Worm (Caenorhabditis elegans) whole organism, L1 larva: ENCODE measurements around the gene dmsr-8.

Source experiments
- C16A3.4 ChIP-seq: fragments of 150-350 bp; optimal IDR thresholded peaks from 2 replicates; lab custom pipeline; 2014; ENCODE audit warnings: missing biosample characterization, missing genetic modification characterization
- Y116A8C.19 ChIP-seq: sonication (generic microtip); optimal IDR thresholded peaks from 2 replicates; lab custom pipeline; 2016; ENCODE audit warnings: missing compliant biosample characterization, missing genetic modification characterization, borderline replicate concordance
- alr-1 ChIP-seq: fragments of 200-800 bp; sonication (Bioruptor generic); optimal IDR thresholded peaks from 2 replicates; lab custom pipeline; 2018; ENCODE audit warnings: borderline replicate concordance, mild to moderate bottlenecking, missing genetic modification characterization, missing compliant biosample characterization
- aly-2 ChIP-seq: fragments of 150-350 bp; optimal IDR thresholded peaks from 2 replicates; lab custom pipeline; 2014; ENCODE audit warnings: missing biosample characterization, missing genetic modification characterization
- ama-1 ChIP-seq: fragments of 150-350 bp; optimal IDR thresholded peaks from 2 replicates; lab custom pipeline; 2014
- blmp-1 ChIP-seq: fragments of 150-350 bp; optimal IDR thresholded peaks from 2 replicates; lab custom pipeline; 2014; ENCODE audit warnings: missing biosample characterization, missing genetic modification characterization
- ceh-63 ChIP-seq: fragments of 200-800 bp; sonication (Bioruptor generic); optimal IDR thresholded peaks from 2 replicates; lab custom pipeline; 2018; ENCODE audit warnings: mild to moderate bottlenecking, missing genetic modification characterization, missing compliant biosample characterization
- ceh-8 ChIP-seq: fragments of 200-800 bp; sonication (Bioruptor generic); optimal IDR thresholded peaks from 2 replicates; lab custom pipeline; 2018; ENCODE audit warnings: mild to moderate bottlenecking, missing genetic modification characterization, moderate library complexity, missing compliant biosample characterization
- ceh-88 ChIP-seq: fragments of 200-800 bp; sonication (Bioruptor generic); IDR thresholded peaks from 2 replicates; pipeline ENCODE4 v1.3.6; 2022; ENCODE audit warnings: missing genetic modification characterization, missing compliant biosample characterization
- ceh-90 ChIP-seq: sonication (generic microtip); optimal IDR thresholded peaks from 2 replicates; lab custom pipeline; 2016; ENCODE audit warnings: missing genetic modification characterization, missing compliant biosample characterization
- dpl-1 ChIP-seq, 3 experiments: fragments of 150-350 bp in 2 of 3; sonication (generic microtip) in 1 of 3; optimal IDR thresholded peaks; 2 replicates each; lab custom pipeline; 2014 to 2017; ENCODE audit warnings: missing biosample characterization in 3 of 3, missing genetic modification characterization in 3 of 3, missing genetic modification reagents in 3 of 3
- efl-3 ChIP-seq: fragments of 200-800 bp; sonication (Bioruptor generic); optimal IDR thresholded peaks from 2 replicates; lab custom pipeline; 2018; ENCODE audit warnings: mild to moderate bottlenecking, missing genetic modification characterization, missing compliant biosample characterization
- egl-13 ChIP-seq: sonication (generic microtip); optimal IDR thresholded peaks from 2 replicates; lab custom pipeline; 2016; ENCODE audit warnings: missing genotype, missing genetic modification reagents, missing genetic modification characterization, missing compliant biosample characterization
- egl-27 ChIP-seq, 2 experiments: fragments of 150-350 bp in 1 of 2; sonication (generic microtip); optimal IDR thresholded peaks; 3 replicates each; lab custom pipeline; 2017 to 2018; ENCODE audit warnings: missing biosample characterization in 2 of 2, missing genetic modification characterization in 2 of 2, missing genetic modification reagents in 2 of 2
- elt-2 ChIP-seq: sonication (generic microtip); optimal IDR thresholded peaks from 2 replicates; lab custom pipeline; 2016; ENCODE audit warnings: missing genetic modification characterization, mild to moderate bottlenecking, inconsistent platforms, missing compliant biosample characterization, missing genetic modification reagents
- ets-5 ChIP-seq: fragments of 200-800 bp; sonication (Bioruptor generic); IDR thresholded peaks from 2 replicates; pipeline ENCODE4 v1.3.6; 2022; ENCODE audit warnings: missing genetic modification characterization, missing compliant biosample characterization
- fkh-10 ChIP-seq: sonication (generic microtip); optimal IDR thresholded peaks from 2 replicates; lab custom pipeline; 2017; ENCODE audit warnings: missing biosample characterization, missing genetic modification reagents, missing genetic modification characterization
- fos-1 ChIP-seq: fragments of 150-350 bp; optimal IDR thresholded peaks from 2 replicates; lab custom pipeline; 2014; ENCODE audit warnings: missing biosample characterization, missing genetic modification characterization
- grh-1 ChIP-seq: fragments of 200-800 bp; sonication (Bioruptor generic); IDR thresholded peaks from 2 replicates; pipeline ENCODE4 v1.3.6; 2022; ENCODE audit warnings: missing genetic modification reagents, missing genetic modification characterization, missing compliant biosample characterization
- hlh-4 ChIP-seq: sonication (generic microtip); optimal IDR thresholded peaks from 2 replicates; lab custom pipeline; 2016; ENCODE audit warnings: mild to moderate bottlenecking, missing genetic modification characterization, missing compliant biosample characterization
- hpl-2 ChIP-seq: fragments of 150-350 bp; optimal IDR thresholded peaks from 2 replicates; lab custom pipeline; 2014; ENCODE audit warnings: missing biosample characterization, missing genetic modification reagents, missing genetic modification characterization
- jun-1 ChIP-seq: fragments of 150-350 bp; optimal IDR thresholded peaks from 2 replicates; lab custom pipeline; 2014; ENCODE audit warnings: missing biosample characterization, missing genetic modification reagents, missing genetic modification characterization
- lin-35 ChIP-seq, 2 experiments: fragments of 150-350 bp; optimal IDR thresholded peaks; 2 replicates each; lab custom pipeline; 2014; ENCODE audit warnings: missing biosample characterization in 2 of 2, missing genetic modification characterization in 2 of 2, missing genetic modification reagents in 2 of 2
- lin-39 ChIP-seq: fragments of 150-350 bp; optimal IDR thresholded peaks from 2 replicates; lab custom pipeline; 2014; ENCODE audit warnings: missing biosample characterization, missing genetic modification reagents, missing genetic modification characterization
- mab-9 ChIP-seq: fragments of 200-800 bp; sonication (Bioruptor generic); IDR thresholded peaks from 2 replicates; pipeline ENCODE4 v1.3.6; 2022; ENCODE audit warnings: missing genetic modification reagents, missing genetic modification characterization, missing compliant biosample characterization
- mef-2 ChIP-seq: fragments of 150-350 bp; optimal IDR thresholded peaks from 2 replicates; lab custom pipeline; 2014; ENCODE audit warnings: missing biosample characterization, missing genetic modification characterization
- nhr-12 ChIP-seq: sonication (generic microtip); optimal IDR thresholded peaks from 2 replicates; lab custom pipeline; 2017; ENCODE audit warnings: missing biosample characterization, missing genetic modification characterization
- nhr-19 ChIP-seq: fragments of 200-800 bp; sonication (Bioruptor generic); conservative IDR thresholded peaks from 2 replicates; pipeline ENCODE4 v1.3.6; 2022; ENCODE audit warnings: missing genetic modification characterization, missing compliant biosample characterization
- nhr-47 ChIP-seq: sonication (generic microtip); optimal IDR thresholded peaks from 2 replicates; lab custom pipeline; 2016; ENCODE audit warnings: mild to moderate bottlenecking, missing genetic modification characterization, moderate library complexity, missing compliant biosample characterization
- nhr-76 ChIP-seq: sonication (generic microtip); optimal IDR thresholded peaks from 2 replicates; lab custom pipeline; 2017; ENCODE audit warnings: missing biosample characterization, missing genetic modification characterization
- nhr-77 ChIP-seq: fragments of 150-350 bp; optimal IDR thresholded peaks from 2 replicates; lab custom pipeline; 2014; ENCODE audit warnings: missing biosample characterization, missing genetic modification characterization
- nhr-90 ChIP-seq: sonication (generic microtip); optimal IDR thresholded peaks from 2 replicates; lab custom pipeline; 2016; ENCODE audit warnings: mild to moderate bottlenecking, missing genetic modification characterization, missing compliant biosample characterization; ENCODE audit not compliant: poor library complexity
- pag-3 ChIP-seq: sonication (generic microtip); optimal IDR thresholded peaks from 2 replicates; lab custom pipeline; 2017; ENCODE audit warnings: missing genetic modification characterization, mild to moderate bottlenecking, missing compliant biosample characterization, antibody characterized with exemption, borderline replicate concordance; ENCODE audit not compliant: insufficient read depth
- rnt-1 ChIP-seq: sonication (generic microtip); optimal IDR thresholded peaks from 2 replicates; lab custom pipeline; 2016; ENCODE audit warnings: mild to moderate bottlenecking, missing genetic modification characterization, moderate library complexity, missing compliant biosample characterization
- snpc-4 ChIP-seq: fragments of 150-350 bp; optimal IDR thresholded peaks from 2 replicates; lab custom pipeline; 2014; ENCODE audit warnings: missing biosample characterization, missing genetic modification characterization
- snu-23 ChIP-seq: sonication (generic microtip); optimal IDR thresholded peaks from 2 replicates; lab custom pipeline; 2016; ENCODE audit warnings: missing genetic modification characterization, missing compliant biosample characterization
- sptf-1 ChIP-seq: fragments of 150-350 bp; optimal IDR thresholded peaks from 2 replicates; lab custom pipeline; 2014; ENCODE audit warnings: missing biosample characterization, missing genetic modification characterization
- sup-37 ChIP-seq: fragments of 200-800 bp; sonication (Bioruptor generic); optimal IDR thresholded peaks from 2 replicates; lab custom pipeline; 2018; ENCODE audit warnings: mild to moderate bottlenecking, missing genetic modification characterization, missing compliant biosample characterization
- swsn-7 ChIP-seq: sonication (generic microtip); optimal IDR thresholded peaks from 2 replicates; lab custom pipeline; 2016; ENCODE audit warnings: missing genetic modification characterization, missing compliant biosample characterization
- tbx-2 ChIP-seq: sonication (generic microtip); optimal IDR thresholded peaks from 2 replicates; lab custom pipeline; 2016; ENCODE audit warnings: missing genetic modification characterization, missing compliant biosample characterization
- unc-130 ChIP-seq: fragments of 150-350 bp; optimal IDR thresholded peaks from 2 replicates; lab custom pipeline; 2017; ENCODE audit warnings: missing biosample characterization, missing genetic modification characterization, inconsistent platforms
- unc-86 ChIP-seq: sonication (generic microtip); optimal IDR thresholded peaks from 2 replicates; lab custom pipeline; 2016; ENCODE audit warnings: missing genetic modification characterization, missing compliant biosample characterization
- unc-98 ChIP-seq: fragments of 200-800 bp; sonication (Bioruptor generic); IDR thresholded peaks from 2 replicates; pipeline ENCODE4 v1.3.6; 2022; ENCODE audit warnings: missing genetic modification characterization, missing compliant biosample characterization
- zag-1 ChIP-seq: fragments of 150-350 bp; optimal IDR thresholded peaks from 2 replicates; lab custom pipeline; 2014; ENCODE audit warnings: missing biosample characterization, missing genetic modification characterization
- ztf-11 ChIP-seq, 2 experiments: sonication (generic microtip); optimal IDR thresholded peaks; 2 replicates each; lab custom pipeline; 2016 to 2017; ENCODE audit warnings: missing genetic modification characterization in 2 of 2, missing biosample characterization in 1 of 2, missing compliant biosample characterization in 1 of 2
- ztf-4 ChIP-seq: fragments of 150-350 bp; optimal IDR thresholded peaks from 2 replicates; lab custom pipeline; 2014; ENCODE audit warnings: missing biosample characterization, missing genetic modification characterization

dmsr-8 gene

ce11 chrV:10467659-10468058 is 46.5 kb downstream of the dmsr-8 start:
- TF ChIP-seq ceh-63 (no peak), nhr-19 (no peak), elt-2 (tag; lab: Kevin White, UChicago) (no peak), Y116A8C.19 (tag; lab: Kevin White, UChicago) (no peak), hlh-4 (tag; lab: Kevin White, UChicago) (no peak), egl-27 (tag; optimal IDR thresholded peaks at IDR 0.05; lab: Kevin White, UChicago) (no peak), pag-3 (tag; lab: Kevin White, UChicago) (no peak), hpl-2 (GFP tag; lab: Kevin White, UChicago) (no peak), nhr-76 (tag; lab: Kevin White, UChicago) (no peak), egl-13 (tag; lab: Kevin White, UChicago) (no peak), fos-1 (tag; lab: Kevin White, UChicago) (no peak), tbx-2 (tag; lab: Kevin White, UChicago) (no peak), grh-1 (no peak), lin-39 (tag; lab: Kevin White, UChicago) (no peak), swsn-7 (tag; lab: Kevin White, UChicago) (no peak), mef-2 (tag; lab: Kevin White, UChicago) (no peak)

DNA sequence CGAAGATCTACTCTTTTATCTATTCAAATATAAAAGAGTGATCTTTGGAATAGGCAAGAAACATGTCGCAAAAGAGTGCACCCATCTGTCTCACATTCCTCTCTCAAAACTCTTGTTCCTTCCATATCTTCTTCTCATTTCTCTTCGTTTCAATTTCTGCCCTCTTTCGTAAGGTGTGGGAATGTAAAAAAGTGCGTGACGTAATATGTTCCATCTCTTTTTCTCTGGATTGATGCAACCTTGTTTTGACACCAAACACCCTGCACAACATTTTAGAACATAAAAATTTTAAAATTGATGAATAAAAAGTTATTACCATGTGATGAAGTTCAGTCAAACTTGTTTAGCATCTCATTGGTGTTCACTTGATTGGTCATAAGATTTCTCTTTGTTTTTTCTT is 47.1 kb downstream of the dmsr-8 start:
- TF ChIP-seq ceh-88 (GFP tag; lab: Robert Waterston, UW) = no peak
- peak; percentile 8 for TF ChIP-seq unc-130
- TF ChIP-seq fos-1 (tag; lab: Kevin White, UChicago) = no peak
- TF ChIP-seq swsn-7 (tag; lab: Kevin White, UChicago) = no peak
- TF ChIP-seq sup-37 = no peak
- TF ChIP-seq jun-1 (tag; lab: Kevin White, UChicago) = no peak
- TF ChIP-seq C16A3.4 = no peak
- TF ChIP-seq rnt-1 (tag; lab: Kevin White, UChicago) = peak; percentile 57
- TF ChIP-seq ama-1 (lab: Kevin White, UChicago) = no peak
- TF ChIP-seq efl-3 (GFP tag; lab: Kevin White, UChicago) = no peak
- peak; percentile 9 for TF ChIP-seq blmp-1 (tag; lab: Kevin White, UChicago)
- TF ChIP-seq dpl-1 (GFP tag; optimal IDR thresholded peaks at IDR 0.05; lab: Kevin White, UChicago) = no peak
- TF ChIP-seq nhr-77 (tag; lab: Kevin White, UChicago) = no peak
- TF ChIP-seq ceh-90 = no peak
- no peak for TF ChIP-seq snpc-4 (tag; lab: Kevin White, UChicago)
- TF ChIP-seq aly-2 (tag; lab: Kevin White, UChicago) = no peak
- no peak for TF ChIP-seq nhr-90 (tag; lab: Kevin White, UChicago)
- no peak for TF ChIP-seq unc-98 (GFP tag; lab: Robert Waterston, UW)
- TF ChIP-seq ztf-11 (tag; optimal IDR thresholded peaks at IDR 0.05; lab: Kevin White, UChicago) = no peak
- TF ChIP-seq ceh-8 (GFP tag; lab: Kevin White, UChicago) = no peak
- TF ChIP-seq tbx-2 (tag; lab: Kevin White, UChicago) = no peak
- no peak for TF ChIP-seq lin-39 (tag; lab: Kevin White, UChicago)
- no peak for TF ChIP-seq nhr-47
- TF ChIP-seq pag-3 (tag; lab: Kevin White, UChicago) = peak; percentile 36
- no peak for TF ChIP-seq ets-5 (GFP tag; lab: Robert Waterston, UW)

ce11 chrV:10466607-10467092 is 47.5 kb downstream of the dmsr-8 start:
- peak; percentile 92 to 99 for TF ChIP-seq egl-27 (tag; optimal IDR thresholded peaks at IDR 0.05; lab: Kevin White, UChicago)
- TF ChIP-seq snu-23 (GFP tag; lab: Kevin White, UChicago) = peak; percentile 98
- peak; percentile 85 to 88 for TF ChIP-seq lin-35 (GFP tag; optimal IDR thresholded peaks at IDR 0.05; lab: Kevin White, UChicago)
- TF ChIP-seq ceh-63 = no peak
- peak; percentile 93 for TF ChIP-seq egl-13 (tag; lab: Kevin White, UChicago)
- peak; percentile 95 for TF ChIP-seq nhr-47
- TF ChIP-seq fkh-10 (GFP tag; lab: Kevin White, UChicago) = peak; percentile 95
- peak; percentile 80 for TF ChIP-seq mab-9 (GFP tag; lab: Robert Waterston, UW)
- no peak for TF ChIP-seq efl-3 (GFP tag; lab: Kevin White, UChicago)
- TF ChIP-seq ceh-8 (GFP tag; lab: Kevin White, UChicago) = peak; percentile 77
- no peak for TF ChIP-seq sptf-1 (tag; lab: Kevin White, UChicago)
- peak; percentile 93 for TF ChIP-seq zag-1 (tag; lab: Kevin White, UChicago)
- TF ChIP-seq ceh-90 = peak; percentile 9
- TF ChIP-seq nhr-12 = no peak
- TF ChIP-seq unc-86 (tag; lab: Kevin White, UChicago) = peak; percentile 95
- peak; percentile 95 for TF ChIP-seq C16A3.4
- peak; percentile 55 for TF ChIP-seq lin-39 (tag; lab: Kevin White, UChicago)
- TF ChIP-seq alr-1 (tag; lab: Kevin White, UChicago) = no peak
- TF ChIP-seq elt-2 (tag; lab: Kevin White, UChicago) = peak; percentile 69
- peak; percentile 47 for TF ChIP-seq nhr-76 (tag; lab: Kevin White, UChicago)
- TF ChIP-seq ztf-4 (tag; lab: Kevin White, UChicago) = peak; percentile 96
- peak; percentile 60 for TF ChIP-seq snpc-4 (tag; lab: Kevin White, UChicago)
